Fruit fly (Drosophila melanogaster): Measurements from ENCODE around the gene Pomp.

Pomp gene

DNA sequence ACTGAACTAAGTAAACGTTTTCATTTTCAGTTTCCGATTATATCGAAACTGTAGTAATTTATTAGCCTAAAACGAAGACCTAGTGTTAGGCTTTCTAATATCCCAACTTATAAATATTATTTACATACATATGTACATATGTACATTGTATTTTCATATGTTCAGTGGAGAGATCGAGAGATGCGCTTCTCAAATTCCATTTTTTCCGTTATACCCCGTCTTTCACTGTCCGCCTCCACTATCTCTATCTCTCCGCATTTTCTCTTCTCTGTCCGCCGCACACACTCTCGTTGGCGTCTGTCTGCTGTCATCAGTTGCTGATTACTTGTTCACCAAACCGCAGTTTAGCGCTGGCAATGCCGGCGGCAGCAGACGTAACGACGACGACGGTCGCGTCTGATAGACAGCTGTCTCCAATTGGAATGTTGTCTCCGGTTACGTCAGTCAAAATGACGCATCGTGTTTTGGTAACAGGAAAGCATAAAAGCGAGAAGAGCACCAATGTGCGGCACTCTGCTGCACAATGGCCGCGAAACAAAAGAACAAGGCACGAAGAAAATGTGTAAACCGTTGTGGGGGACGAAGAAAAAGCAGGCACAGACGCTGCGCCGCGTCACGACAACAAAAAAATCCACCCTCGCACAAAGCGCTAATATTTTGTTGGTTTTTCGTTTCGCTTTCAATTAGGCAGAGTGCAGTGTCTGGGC is 35.2 kb downstream of the Pomp start, which contains the start of gene CG9331 (continued):
- TF ChIP-seq CG4820 (GFP tag; optimal IDR thresholded peaks at IDR 0.05) (no peak), C15 (GFP tag; IDR thresholded peaks at IDR 0.05) (no peak), dati (GFP tag; IDR thresholded peaks at IDR 0.05) (no peak), CG7786 (GFP tag; optimal IDR thresholded peaks at IDR 0.05) (no peak), org-1 (GFP tag; optimal IDR thresholded peaks at IDR 0.05) (no peak), Bgb (GFP tag; IDR thresholded peaks at IDR 0.05; ENCODE audit: partially characterized antibody) (peak; percentile 53; the same call in 1 of the 2 replicates), Lpt (GFP tag; optimal IDR thresholded peaks at IDR 0.05) (no peak), crp (GFP tag; optimal IDR thresholded peaks at IDR 0.05) (no peak), CG32772 (GFP tag; IDR thresholded peaks at IDR 0.05) (no peak), bcd (GFP tag; optimal IDR thresholded peaks at IDR 0.05) (no peak), dmrt11E (tag; optimal IDR thresholded peaks at IDR 0.05) (no peak), scrt (GFP tag; optimal IDR thresholded peaks at IDR 0.05) (no peak), Kr (GFP tag; optimal IDR thresholded peaks at IDR 0.05) (no peak), Drgx (GFP tag; IDR thresholded peaks at IDR 0.05) (peak; percentile 28; the same call in 1 of the 2 replicates), tap (tag; optimal IDR thresholded peaks at IDR 0.05) (no peak), TFAM (GFP tag; optimal IDR thresholded peaks at IDR 0.05) (no peak), CG3407 (GFP tag; optimal IDR thresholded peaks at IDR 0.05) (no peak), B-H1 (GFP tag; IDR thresholded peaks at IDR 0.05) (no peak), ERR (GFP tag; optimal IDR thresholded peaks at IDR 0.05) (no peak), CG14860 (GFP tag; IDR thresholded peaks at IDR 0.05; ENCODE audit: partially characterized antibody) (peak; percentile 51; the same call in 1 of the 3 replicates), cas (GFP tag; IDR thresholded peaks at IDR 0.05) (no peak), CG13424 (tag; optimal IDR thresholded peaks at IDR 0.05) (no peak), Lhr (GFP tag; optimal IDR thresholded peaks at IDR 0.05) (peak; percentile 68), run (tag; optimal IDR thresholded peaks at IDR 0.05) (peak; percentile 88), Hr51 (GFP tag; optimal IDR thresholded peaks at IDR 0.05) (no peak), CG12299 (tag; optimal IDR thresholded peaks at IDR 0.05) (no peak), vfl (GFP tag; optimal IDR thresholded peaks at IDR 0.05) (no peak), CG8281 (tag; optimal IDR thresholded peaks at IDR 0.05) (no peak), CG4328 (GFP tag; optimal IDR thresholded peaks at IDR 0.05) (no peak), Doc2 (GFP tag; IDR thresholded peaks at IDR 0.05) (no peak), Hand (GFP tag; optimal IDR thresholded peaks at IDR 0.05) (no peak), pho (GFP tag; optimal IDR thresholded peaks at IDR 0.05) (no peak), Eip74EF (GFP tag; optimal IDR thresholded peaks at IDR 0.05) (no peak), cato (GFP tag; optimal IDR thresholded peaks at IDR 0.05; ENCODE audit: borderline replicate concordance) (no peak), corto (GFP tag; optimal IDR thresholded peaks at IDR 0.05) (no peak), sug (tag; optimal IDR thresholded peaks at IDR 0.05) (peak; percentile 14), pfk (GFP tag; optimal IDR thresholded peaks at IDR 0.05) (no peak), CG8290 (GFP tag; optimal IDR thresholded peaks at IDR 0.05) (no peak), CG8290 (tag; optimal IDR thresholded peaks at IDR 0.05) (peak in 1 of 2 experiments; percentile 29), CG4360 (GFP tag; IDR thresholded peaks at IDR 0.05) (peak; percentile 59), CG31224 (GFP tag; IDR thresholded peaks at IDR 0.05) (peak; percentile 100), CG6272 (GFP tag; IDR thresholded peaks at IDR 0.05) (no peak), hb (GFP tag; IDR thresholded peaks at IDR 0.05; ENCODE audit: partially characterized antibody) (no peak), slp2 (GFP tag; optimal IDR thresholded peaks at IDR 0.05) (no peak), CG6654 (GFP tag; optimal IDR thresholded peaks at IDR 0.05) (no peak), CG2202 (tag; optimal IDR thresholded peaks at IDR 0.05) (no peak), PHDP (tag; optimal IDR thresholded peaks at IDR 0.05) (no peak), sqz (GFP tag; optimal IDR thresholded peaks at IDR 0.05) (no peak), stwl (tag; optimal IDR thresholded peaks at IDR 0.05) (no peak)
